Worm (Caenorhabditis elegans) whole organism, late embryonic: ENCODE data around the gene srbc-42.
A peak's percentile ranks its signal among the peaks of the same experiment; 100 is the strongest.

Source experiments
- C08G9.2 ChIP-seq: sonication (generic microtip); optimal IDR thresholded peaks from 2 replicates; lab custom pipeline; 2016; ENCODE audit warnings: mild to moderate bottlenecking, missing genetic modification characterization, moderate library complexity, missing compliant biosample characterization
- K02D7.2 ChIP-seq: sonication (generic microtip); optimal IDR thresholded peaks from 2 replicates; lab custom pipeline; 2017; ENCODE audit warnings: mild to moderate bottlenecking, missing genetic modification characterization, missing compliant biosample characterization
- Y22D7AL.16 ChIP-seq: sonication (generic microtip); optimal IDR thresholded peaks from 2 replicates; lab custom pipeline; 2016; ENCODE audit warnings: missing genetic modification characterization, missing compliant biosample characterization
- ahr-1 ChIP-seq: sonication (generic microtip); optimal IDR thresholded peaks from 2 replicates; lab custom pipeline; 2016; ENCODE audit warnings: missing genetic modification characterization, missing compliant biosample characterization
- ama-1 ChIP-seq: fragments of 150-350 bp; optimal IDR thresholded peaks from 2 replicates; lab custom pipeline; 2014
- ceh-14 ChIP-seq: sonication (generic microtip); optimal IDR thresholded peaks from 2 replicates; lab custom pipeline; 2016; ENCODE audit warnings: missing genotype, missing genetic modification characterization, missing compliant biosample characterization
- ceh-18 ChIP-seq: sonication (generic microtip); optimal IDR thresholded peaks from 2 replicates; lab custom pipeline; 2016; ENCODE audit warnings: missing genetic modification characterization, missing compliant biosample characterization
- ceh-19 ChIP-seq: fragments of 200-800 bp; sonication (Bioruptor generic); optimal IDR thresholded peaks from 2 replicates; lab custom pipeline; 2018; ENCODE audit warnings: mild to moderate bottlenecking, missing genetic modification characterization, missing compliant biosample characterization
- ceh-2 ChIP-seq: sonication (generic microtip); optimal IDR thresholded peaks from 2 replicates; lab custom pipeline; 2016; ENCODE audit warnings: missing genotype, missing genetic modification characterization, missing compliant biosample characterization
- ceh-22 ChIP-seq: sonication (generic microtip); optimal IDR thresholded peaks from 2 replicates; lab custom pipeline; 2017; ENCODE audit warnings: missing biosample characterization, missing genetic modification characterization
- ceh-24 ChIP-seq: sonication (generic microtip); optimal IDR thresholded peaks from 2 replicates; lab custom pipeline; 2016; ENCODE audit warnings: mild to moderate bottlenecking, missing genetic modification characterization, missing compliant biosample characterization
- ceh-6 ChIP-seq: fragments of 200-800 bp; sonication (Bioruptor generic); optimal IDR thresholded peaks from 2 replicates; lab custom pipeline; 2018; ENCODE audit warnings: mild to moderate bottlenecking, missing genetic modification characterization, missing compliant biosample characterization
- ceh-9 ChIP-seq: sonication (generic microtip); optimal IDR thresholded peaks from 2 replicates; lab custom pipeline; 2016; ENCODE audit warnings: mild to moderate bottlenecking, missing genetic modification characterization, inconsistent platforms, missing compliant biosample characterization
- che-1 ChIP-seq: sonication (generic microtip); optimal IDR thresholded peaks from 2 replicates; lab custom pipeline; 2016; ENCODE audit warnings: mild to moderate bottlenecking, missing genetic modification characterization, missing compliant biosample characterization
- elt-4 ChIP-seq: sonication (generic microtip); optimal IDR thresholded peaks from 2 replicates; lab custom pipeline; 2016; ENCODE audit warnings: missing genetic modification characterization, missing compliant biosample characterization
- fax-1 ChIP-seq: sonication (generic microtip); optimal IDR thresholded peaks from 2 replicates; lab custom pipeline; 2016; ENCODE audit warnings: missing genotype, missing genetic modification characterization, missing compliant biosample characterization
- gmeb-2 ChIP-seq: sonication (generic microtip); optimal IDR thresholded peaks from 2 replicates; lab custom pipeline; 2016; ENCODE audit warnings: missing genetic modification characterization, inconsistent platforms, missing compliant biosample characterization
- hlh-15 ChIP-seq: sonication (generic microtip); optimal IDR thresholded peaks from 2 replicates; lab custom pipeline; 2016; ENCODE audit warnings: missing genetic modification characterization, missing compliant biosample characterization
- hlh-6 ChIP-seq: sonication (generic microtip); optimal IDR thresholded peaks from 2 replicates; lab custom pipeline; 2016; ENCODE audit warnings: missing genotype, missing genetic modification characterization, missing compliant biosample characterization
- lim-6 ChIP-seq: sonication (generic microtip); optimal IDR thresholded peaks from 2 replicates; lab custom pipeline; 2016; ENCODE audit warnings: missing genetic modification characterization, missing compliant biosample characterization
- lin-11 ChIP-seq: fragments of 200-800 bp; sonication (Bioruptor generic); optimal IDR thresholded peaks from 2 replicates; lab custom pipeline; 2018; ENCODE audit warnings: mild to moderate bottlenecking, missing genetic modification characterization, missing compliant biosample characterization
- mec-3 ChIP-seq: sonication (generic microtip); optimal IDR thresholded peaks from 2 replicates; lab custom pipeline; 2016; ENCODE audit warnings: borderline replicate concordance, missing genetic modification characterization, missing compliant biosample characterization
- nfya-1 ChIP-seq: sonication (generic microtip); optimal IDR thresholded peaks from 2 replicates; lab custom pipeline; 2017; ENCODE audit warnings: missing genetic modification characterization, mild to moderate bottlenecking, missing compliant biosample characterization, antibody characterized with exemption, moderate library complexity
- nhr-11 ChIP-seq: fragments of 150-350 bp; optimal IDR thresholded peaks from 2 replicates; lab custom pipeline; 2014; ENCODE audit warnings: missing biosample characterization, missing genetic modification characterization
- nhr-232 ChIP-seq: sonication (generic microtip); optimal IDR thresholded peaks from 2 replicates; lab custom pipeline; 2016; ENCODE audit warnings: missing genetic modification characterization, missing compliant biosample characterization
- pax-1 ChIP-seq: fragments of 150-350 bp; optimal IDR thresholded peaks from 2 replicates; lab custom pipeline; 2014; ENCODE audit warnings: missing biosample characterization, missing genetic modification characterization
- pha-2 ChIP-seq: sonication (generic microtip); optimal IDR thresholded peaks from 2 replicates; lab custom pipeline; 2017; ENCODE audit warnings: mild to moderate bottlenecking, missing genetic modification characterization, missing compliant biosample characterization
- pqm-1 ChIP-seq: sonication (generic microtip); optimal IDR thresholded peaks from 2 replicates; lab custom pipeline; 2016; ENCODE audit warnings: missing genetic modification characterization, missing compliant biosample characterization
- pros-1 ChIP-seq: fragments of 150-350 bp; optimal IDR thresholded peaks from 2 replicates; lab custom pipeline; 2014; ENCODE audit warnings: missing biosample characterization, missing genetic modification reagents, missing genetic modification characterization
- sdc-2 ChIP-seq: sonication (generic microtip); optimal IDR thresholded peaks from 2 replicates; lab custom pipeline; 2016; ENCODE audit warnings: missing genotype, missing genetic modification characterization, missing compliant biosample characterization
- sox-4 ChIP-seq: sonication (generic microtip); optimal IDR thresholded peaks from 2 replicates; lab custom pipeline; 2017; ENCODE audit warnings: mild to moderate bottlenecking, missing genetic modification characterization, inconsistent platforms, missing compliant biosample characterization
- unc-3 ChIP-seq, 2 experiments: fragments of 200-800 bp in 1 of 2; sonication (Bioruptor generic) in 1 of 2; sonication (generic microtip) in 1 of 2; conservative IDR thresholded peaks in 1 of 2; optimal IDR thresholded peaks in 1 of 2; 2 replicates each; pipeline versions ENCODE4 v1.3.6 to Lab custom; 2016 to 2022; ENCODE audit warnings: missing compliant biosample characterization in 2 of 2, missing genetic modification characterization in 2 of 2, missing genetic modification reagents in 1 of 2
- unc-42 ChIP-seq: sonication (generic microtip); optimal IDR thresholded peaks from 2 replicates; lab custom pipeline; 2016; ENCODE audit warnings: missing genotype, missing genetic modification characterization, missing compliant biosample characterization
- zip-5 ChIP-seq: sonication (generic microtip); optimal IDR thresholded peaks from 2 replicates; lab custom pipeline; 2016; ENCODE audit warnings: missing genetic modification characterization, missing compliant biosample characterization

The srbc-42 gene

ce11 chrV:2199594-2199993 is 8.6 kb upstream of the srbc-42 start:
- TF ChIP-seq unc-42 (tag; lab: Kevin White, UChicago), result no peak
- no peak for TF ChIP-seq ceh-6
- no peak for TF ChIP-seq ceh-18 (tag; lab: Kevin White, UChicago)
- no peak for TF ChIP-seq unc-3 (GFP tag; conservative IDR thresholded peaks at IDR 0.05; lab: Robert Waterston, UW)
- no peak for TF ChIP-seq unc-3 (tag; optimal IDR thresholded peaks at IDR 0.05; lab: Kevin White, UChicago)
- no peak for TF ChIP-seq lim-6 (tag; lab: Kevin White, UChicago)
- TF ChIP-seq sox-4 (tag; lab: Kevin White, UChicago), result no peak
- TF ChIP-seq pax-1 (tag; lab: Kevin White, UChicago), result no peak
- no peak for TF ChIP-seq ceh-2 (tag; lab: Kevin White, UChicago)
- TF ChIP-seq nhr-232, result no peak
- TF ChIP-seq mec-3 (tag; lab: Kevin White, UChicago), result no peak
- TF ChIP-seq K02D7.2, result no peak
- no peak for TF ChIP-seq zip-5 (tag; lab: Kevin White, UChicago)
- no peak for TF ChIP-seq hlh-15
- TF ChIP-seq ceh-24, result no peak
- TF ChIP-seq ama-1 (lab: Kevin White, UChicago), result no peak

- no peak for TF ChIP-seq ceh-14 (tag; lab: Kevin White, UChicago)
- no peak for TF ChIP-seq lin-11
- no peak for TF ChIP-seq sdc-2
- TF ChIP-seq unc-3 (GFP tag; conservative IDR thresholded peaks at IDR 0.05; lab: Robert Waterston, UW), result no peak
- no peak for TF ChIP-seq unc-3 (tag; optimal IDR thresholded peaks at IDR 0.05; lab: Kevin White, UChicago)
- no peak for TF ChIP-seq pqm-1
Observed at ce11 chrV:2192117-2192516, 1.1 kb upstream of the srbc-42 start, which contains the start of gene nhr-13. nhr-13 (plus strand) TSS chrV:2192485.

ce11 chrV:2190383-2190782 is 639 bp downstream of the srbc-42 start:
- TF ChIP-seq sox-4 (tag; lab: Kevin White, UChicago), result no peak
- no peak for TF ChIP-seq ceh-19 (GFP tag; lab: Kevin White, UChicago)
- no peak for TF ChIP-seq C08G9.2 (tag; lab: Kevin White, UChicago)
- no peak for TF ChIP-seq fax-1
- no peak for TF ChIP-seq mec-3 (tag; lab: Kevin White, UChicago)
- no peak for TF ChIP-seq hlh-15
- no peak for TF ChIP-seq pha-2 (tag; lab: Kevin White, UChicago)
- TF ChIP-seq pax-1 (tag; lab: Kevin White, UChicago), result no peak
- no peak for TF ChIP-seq pqm-1
- no peak for TF ChIP-seq ceh-9
- TF ChIP-seq lim-6 (tag; lab: Kevin White, UChicago), result no peak

- TF ChIP-seq che-1 (tag; lab: Kevin White, UChicago) (no peak), nhr-11 (tag; lab: Kevin White, UChicago) (no peak), nfya-1 (tag; lab: Kevin White, UChicago) (peak; percentile 60), hlh-6 (tag; lab: Kevin White, UChicago) (no peak)
Observed at ce11 chrV:2187864-2188345, 3.1 kb downstream of the srbc-42 start, which contains the start of gene Y5H2B.3. Y5H2B.3 (plus strand) TSS chrV:2188295.

- no peak for TF ChIP-seq pros-1
- peak; percentile 5 for TF ChIP-seq elt-4 (tag; lab: Kevin White, UChicago)
- no peak for TF ChIP-seq nfya-1 (tag; lab: Kevin White, UChicago)
- no peak for TF ChIP-seq ahr-1 (tag; lab: Kevin White, UChicago)
- no peak for TF ChIP-seq ceh-22 (tag; lab: Kevin White, UChicago)
- no peak for TF ChIP-seq gmeb-2
- TF ChIP-seq nhr-232, result no peak
- no peak for TF ChIP-seq Y22D7AL.16
- TF ChIP-seq, all 69 proteins: peak for 1
Observed at ce11 chrV:2185486-2185885, 5.5 kb downstream of the srbc-42 start.
